Worm (Caenorhabditis elegans): ENCODE measurements around the gene cut-3.

DNA sequence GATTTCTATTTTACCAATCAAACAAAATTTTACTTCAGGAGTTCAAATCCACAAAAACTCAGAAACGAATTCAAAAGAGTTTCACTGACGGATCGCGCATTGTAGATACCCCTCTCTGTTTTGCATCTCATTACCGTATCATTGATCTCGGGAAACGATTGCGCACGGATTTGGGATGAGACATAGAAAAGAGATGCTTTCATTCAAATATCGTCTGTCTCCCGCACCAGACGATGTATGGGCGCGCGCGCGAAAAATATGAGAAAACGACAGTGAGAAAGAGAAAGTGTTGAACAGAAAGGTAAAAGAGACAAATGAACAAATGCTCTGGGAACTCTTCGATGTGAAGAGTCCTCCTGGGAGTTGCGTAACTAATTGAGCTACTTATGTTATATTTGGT lies 35.6 kb downstream of the cut-3 start:
- TF ChIP-seq him-1 (tag; optimal IDR thresholded peaks at IDR 0.05): no peak
- TF ChIP-seq dao-5 (tag; optimal IDR thresholded peaks at IDR 0.05): no peak

Data from whole organism, L4/young adult.